Worm (Caenorhabditis elegans): Measurements from ENCODE around the gene srw-134.

DNA sequence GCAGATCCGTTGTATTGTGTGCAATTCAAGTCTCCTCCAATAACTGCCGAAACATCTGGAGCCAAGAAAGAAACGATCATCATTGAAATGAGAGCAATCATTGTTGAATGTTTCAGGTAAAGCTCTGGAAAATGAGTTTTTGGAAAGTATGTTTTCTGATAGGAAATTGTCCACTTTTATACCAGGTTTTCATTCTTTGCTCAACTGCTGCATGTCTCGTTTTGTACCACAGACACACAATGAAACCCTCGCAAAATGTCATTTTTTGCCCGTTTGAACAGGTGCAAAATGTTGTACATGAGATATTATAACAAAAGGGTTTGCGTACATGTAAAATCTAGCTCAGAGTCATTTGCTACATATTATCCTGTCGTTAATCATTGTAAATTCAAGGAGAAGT, 8.2 kb upstream of the srw-134 start, which contains the start of gene T05B4.10:
- TF ChIP-seq med-1 (GFP tag; optimal IDR thresholded peaks at IDR 0.05; ENCODE audit: insufficient read depth) (no peak), ztf-29 (GFP tag; IDR thresholded peaks at IDR 0.05) (no peak), ref-1 (GFP tag; conservative IDR thresholded peaks at IDR 0.05) (no peak), flt-1 (GFP tag; IDR thresholded peaks at IDR 0.05) (no peak)
